Fruit fly (Drosophila melanogaster): ENCODE data around the gene CG7201.

- TF ChIP-seq ssp (GFP tag; IDR thresholded peaks at IDR 0.05) (no peak), Usf (GFP tag; optimal IDR thresholded peaks at IDR 0.05) (no peak), luna (GFP tag; optimal IDR thresholded peaks at IDR 0.05) (no peak), HmgD (GFP tag; optimal IDR thresholded peaks at IDR 0.05) (no peak), E2f2 (GFP tag; IDR thresholded peaks at IDR 0.05) (no peak), vfl (GFP tag; optimal IDR thresholded peaks at IDR 0.05) (no peak), CG8765 (GFP tag; IDR thresholded peaks at IDR 0.05) (no peak), CG18262 (tag; optimal IDR thresholded peaks at IDR 0.05) (no peak), CG8089 (GFP tag; optimal IDR thresholded peaks at IDR 0.05) (no peak), pnt (GFP tag; optimal IDR thresholded peaks at IDR 0.05) (no peak)
Observed at dm6 chr3L:8306880-8307279, 11.8 kb upstream of the CG7201 start, which contains the start of gene Gr66a.

Measured in whole organism, embryonic.